Worm (Caenorhabditis elegans) whole organism, L1 larva: ENCODE results near the gene nhr-150.
A peak's percentile ranks its signal among the peaks of the same experiment; 100 is the strongest.

Source experiments
- efl-1 ChIP-seq, 4 experiments: fragments of 150-350 bp; optimal IDR thresholded peaks in 3 of 4; peaks in 1 of 4; 1 replicate in 1 of 4; 2 replicates in 3 of 4; lab custom pipeline; 2014; ENCODE audit warnings: missing biosample characterization in 2 of 4, missing genetic modification characterization in 2 of 4, missing genetic modification reagents in 2 of 4
- hlh-4 ChIP-seq: sonication (generic microtip); optimal IDR thresholded peaks from 2 replicates; lab custom pipeline; 2016; ENCODE audit warnings: mild to moderate bottlenecking, missing genetic modification characterization, missing compliant biosample characterization
- pax-3 ChIP-seq: fragments of 200-800 bp; sonication (Bioruptor generic); optimal IDR thresholded peaks from 2 replicates; lab custom pipeline; 2018; ENCODE audit warnings: mild to moderate bottlenecking, missing genetic modification characterization, moderate library complexity, missing compliant biosample characterization
- pqm-1 ChIP-seq: sonication (generic microtip); optimal IDR thresholded peaks from 3 replicates; lab custom pipeline; 2017; ENCODE audit warnings: missing biosample characterization, missing genetic modification characterization
- sox-4 ChIP-seq: sonication (generic microtip); optimal IDR thresholded peaks from 2 replicates; lab custom pipeline; 2016; ENCODE audit warnings: missing genetic modification characterization, missing compliant biosample characterization
- ztf-4 ChIP-seq: fragments of 150-350 bp; optimal IDR thresholded peaks from 2 replicates; lab custom pipeline; 2014; ENCODE audit warnings: missing biosample characterization, missing genetic modification characterization

The nhr-150 gene

DNA sequence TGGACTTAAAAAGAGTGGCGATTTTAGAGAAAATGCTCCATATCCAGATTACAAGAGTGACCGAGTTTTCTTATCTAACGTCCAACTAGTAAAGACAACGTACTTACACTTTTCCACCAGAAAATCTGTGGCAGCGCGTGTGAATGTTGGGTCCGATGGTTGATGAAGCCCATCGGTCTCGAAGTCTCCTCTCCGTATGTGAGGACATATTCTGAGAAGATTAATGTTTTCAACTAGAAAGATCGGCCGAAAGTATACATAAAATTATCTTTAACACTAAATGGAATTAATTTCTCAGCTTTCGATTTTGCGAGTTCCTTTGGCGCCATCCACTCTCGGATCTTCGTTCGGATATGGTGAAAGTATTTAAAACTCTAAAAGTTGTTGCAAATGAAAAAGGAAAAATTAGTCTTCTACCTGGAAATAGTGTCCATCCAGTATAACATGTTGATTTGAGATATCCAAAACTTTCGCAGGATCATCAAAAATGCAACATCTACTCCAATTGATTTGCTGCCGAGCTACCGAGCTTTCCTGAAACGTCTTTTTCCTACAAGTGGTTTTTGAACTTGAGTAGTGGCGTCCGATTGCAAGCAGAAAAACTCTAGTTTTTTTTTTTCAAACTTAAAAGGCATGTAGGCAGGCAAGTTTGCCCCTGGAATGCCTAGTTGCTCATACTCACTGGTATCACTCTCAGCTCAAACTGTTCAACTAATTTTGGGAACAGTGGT is 49.8 kb downstream of the nhr-150 start:
- TF ChIP-seq pax-3 (tag; lab: Kevin White, UChicago) (peak; percentile 51), hlh-4 (no peak), efl-1 (optimal IDR thresholded peaks at IDR 0.05; lab: Kevin White, UChicago) (no peak), efl-1 (GFP tag; optimal IDR thresholded peaks at IDR 0.05 in 1 of 2; lab: Kevin White, UChicago) (peak in 1 of 2 experiments; percentile 81), sox-4 (no peak), ztf-4 (tag; lab: Kevin White, UChicago) (no peak), pqm-1 (tag; lab: Kevin White, UChicago) (peak; percentile 23)
